Fruit fly (Drosophila melanogaster): ENCODE measurements around the gene Arc42.

- no peak for TF ChIP-seq EcR (GFP tag; optimal IDR thresholded peaks at IDR 0.05)
- TF ChIP-seq usp (GFP tag; optimal IDR thresholded peaks at IDR 0.05): no peak
Observed at dm6 chr3R:19833963-19834362, 43.6 kb upstream of the Arc42 start.

All from whole organism.